Worm (Caenorhabditis elegans) whole organism, L4 larva: ENCODE measurements around the gene Y39A1A.20.

ENCODE experiments used
- F26F4.8 ChIP-seq: fragments of 200-800 bp; sonication (Bioruptor generic); conservative IDR thresholded peaks from 2 replicates; pipeline ENCODE4 v1.3.6; 2022; ENCODE audit warnings: missing genetic modification characterization, missing compliant biosample characterization
- F37D6.2 ChIP-seq: sonication (generic microtip); optimal IDR thresholded peaks from 2 replicates; lab custom pipeline; 2016; ENCODE audit warnings: mild to moderate bottlenecking, missing genetic modification characterization, missing compliant biosample characterization
- R02D3.7 ChIP-seq: fragments of 150-350 bp; sonication (generic microtip); optimal IDR thresholded peaks from 3 replicates; lab custom pipeline; 2014; ENCODE audit warnings: missing biosample characterization, missing genetic modification characterization
- T20F7.1 ChIP-seq: fragments of 200-800 bp; sonication (Bioruptor generic); optimal IDR thresholded peaks from 2 replicates; lab custom pipeline; 2018; ENCODE audit warnings: mild to moderate bottlenecking, missing genetic modification characterization, missing compliant biosample characterization
- T26A8.4 ChIP-seq: fragments of 200-800 bp; sonication (Bioruptor generic); IDR thresholded peaks from 2 replicates; pipeline ENCODE4 v1.3.6; 2022; ENCODE audit warnings: missing genetic modification characterization, missing compliant biosample characterization
- ZK337.2 ChIP-seq: fragments of 200-800 bp; sonication (Bioruptor generic); IDR thresholded peaks from 2 replicates; pipeline ENCODE4 v1.3.6; 2022; ENCODE audit warnings: missing genetic modification reagents, missing genetic modification characterization, missing compliant biosample characterization
- aha-1 ChIP-seq: fragments of 150-350 bp; peaks from one replicate; lab custom pipeline; 2014; ENCODE audit warnings: missing biosample characterization, missing genetic modification characterization
- arid-1 ChIP-seq: fragments of 200-800 bp; sonication (Bioruptor generic); conservative IDR thresholded peaks from 2 replicates; pipeline ENCODE4 v1.3.6; 2022; ENCODE audit warnings: missing genetic modification reagents, missing genetic modification characterization, missing compliant biosample characterization
- attf-4 ChIP-seq: sonication (generic microtip); optimal IDR thresholded peaks from 3 replicates; lab custom pipeline; 2017; ENCODE audit warnings: missing biosample characterization, missing genetic modification characterization
- ceh-20 ChIP-seq: fragments of 200-800 bp; sonication (Bioruptor generic); IDR thresholded peaks from 2 replicates; pipeline ENCODE4 v1.3.6; 2022; ENCODE audit warnings: missing genetic modification reagents, missing genetic modification characterization, missing compliant biosample characterization
- ceh-28 ChIP-seq: fragments of 150-350 bp; optimal IDR thresholded peaks from 2 replicates; lab custom pipeline; 2014; ENCODE audit warnings: missing biosample characterization, missing genetic modification reagents, missing genetic modification characterization
- ceh-32 ChIP-seq: sonication (generic microtip); optimal IDR thresholded peaks from 2 replicates; lab custom pipeline; 2016; ENCODE audit warnings: mild to moderate bottlenecking, missing genetic modification characterization, missing compliant biosample characterization; ENCODE audit not compliant: poor library complexity
- ceh-62 ChIP-seq: sonication (generic microtip); optimal IDR thresholded peaks from 2 replicates; lab custom pipeline; 2017; ENCODE audit warnings: missing biosample characterization, missing genetic modification characterization
- cey-2 ChIP-seq: sonication (generic microtip); optimal IDR thresholded peaks from 3 replicates; lab custom pipeline; 2017; ENCODE audit warnings: missing genetic modification characterization, mild to moderate bottlenecking, missing compliant biosample characterization, antibody characterized with exemption, borderline replicate concordance; ENCODE audit not compliant: insufficient read depth
- ctbp-1 ChIP-seq: fragments of 200-800 bp; sonication (Bioruptor generic); IDR thresholded peaks from 2 replicates; pipeline ENCODE4 v1.3.6; 2022; ENCODE audit warnings: missing genetic modification reagents, missing genetic modification characterization, missing compliant biosample characterization
- daf-12 ChIP-seq: fragments of 150-350 bp; optimal IDR thresholded peaks from 2 replicates; lab custom pipeline; 2014; ENCODE audit warnings: missing biosample characterization, missing genetic modification reagents, missing genetic modification characterization
- dmd-8 ChIP-seq: fragments of 200-800 bp; sonication (Bioruptor generic); IDR thresholded peaks from 2 replicates; pipeline ENCODE4 v1.3.6; 2022; ENCODE audit warnings: missing genetic modification characterization, missing compliant biosample characterization
- dmd-9 ChIP-seq: fragments of 200-800 bp; sonication (Bioruptor generic); IDR thresholded peaks from 2 replicates; pipeline ENCODE4 v1.3.6; 2022; ENCODE audit warnings: missing genetic modification reagents, missing genetic modification characterization, missing compliant biosample characterization
- dpl-1 ChIP-seq: fragments of 150-350 bp; optimal IDR thresholded peaks from 2 replicates; lab custom pipeline; 2014; ENCODE audit warnings: missing biosample characterization, missing genetic modification reagents, missing genetic modification characterization
- dve-1 ChIP-seq: sonication (generic microtip); optimal IDR thresholded peaks from 2 replicates; lab custom pipeline; 2017; ENCODE audit warnings: antibody characterized with exemption, mild to moderate bottlenecking, missing genetic modification characterization, missing compliant biosample characterization; ENCODE audit not compliant: insufficient read depth
- fkh-10 ChIP-seq: fragments of 150-350 bp; optimal IDR thresholded peaks from 2 replicates; lab custom pipeline; 2014; ENCODE audit warnings: missing biosample characterization, missing genetic modification reagents, missing genetic modification characterization
- hlh-30 ChIP-seq: sonication (generic microtip); optimal IDR thresholded peaks from 2 replicates; lab custom pipeline; 2017; ENCODE audit warnings: antibody characterized with exemption, mild to moderate bottlenecking, missing genetic modification characterization, missing compliant biosample characterization; ENCODE audit not compliant: insufficient read depth
- hmg-1.1 ChIP-seq: fragments of 200-800 bp; sonication (Bioruptor generic); IDR thresholded peaks from 2 replicates; pipeline ENCODE4 v1.3.6; 2022; ENCODE audit warnings: missing genetic modification reagents, missing genetic modification characterization, missing compliant biosample characterization
- jun-1 ChIP-seq: fragments of 150-350 bp; optimal IDR thresholded peaks from 2 replicates; lab custom pipeline; 2014; ENCODE audit warnings: missing biosample characterization, missing genetic modification reagents, missing genetic modification characterization
- lim-7 ChIP-seq: fragments of 200-800 bp; sonication (Bioruptor generic); IDR thresholded peaks from 2 replicates; pipeline ENCODE4 v1.3.6; 2022; ENCODE audit warnings: missing genetic modification characterization, missing compliant biosample characterization
- lin-1 ChIP-seq: fragments of 200-800 bp; sonication (Bioruptor generic); IDR thresholded peaks from 2 replicates; pipeline ENCODE4 v1.3.6; 2022; ENCODE audit warnings: missing genetic modification reagents, missing genetic modification characterization, missing compliant biosample characterization
- lin-15B ChIP-seq: fragments of 150-350 bp; sonication (generic microtip); optimal IDR thresholded peaks from 3 replicates; lab custom pipeline; 2014; ENCODE audit warnings: missing biosample characterization, missing genetic modification characterization
- mep-1 ChIP-seq: fragments of 150-350 bp; sonication (generic microtip); optimal IDR thresholded peaks from 3 replicates; lab custom pipeline; 2014; ENCODE audit warnings: missing biosample characterization, missing genetic modification characterization
- nhr-10 ChIP-seq: fragments of 150-350 bp; optimal IDR thresholded peaks from 2 replicates; lab custom pipeline; 2014; ENCODE audit warnings: missing biosample characterization, missing genetic modification characterization
- nhr-11 ChIP-seq: fragments of 150-350 bp; optimal IDR thresholded peaks from 2 replicates; lab custom pipeline; 2014; ENCODE audit warnings: missing biosample characterization, missing genetic modification characterization
- nhr-41 ChIP-seq: fragments of 200-800 bp; sonication (Bioruptor generic); IDR thresholded peaks from 2 replicates; pipeline ENCODE4 v1.3.6; 2022; ENCODE audit warnings: missing genetic modification reagents, missing genetic modification characterization, missing compliant biosample characterization
- nhr-6 ChIP-seq: fragments of 150-350 bp; optimal IDR thresholded peaks from 2 replicates; lab custom pipeline; 2014; ENCODE audit warnings: missing biosample characterization, missing genetic modification characterization
- nhr-76 ChIP-seq: fragments of 150-350 bp; optimal IDR thresholded peaks from 2 replicates; lab custom pipeline; 2014; ENCODE audit warnings: missing biosample characterization, missing genetic modification characterization
- nhr-77 ChIP-seq: fragments of 150-350 bp; optimal IDR thresholded peaks from 2 replicates; lab custom pipeline; 2014; ENCODE audit warnings: missing biosample characterization, missing genetic modification characterization
- unc-39 ChIP-seq: sonication (generic microtip); optimal IDR thresholded peaks from 2 replicates; lab custom pipeline; 2017; ENCODE audit warnings: missing biosample characterization, missing genetic modification characterization
- unc-62 ChIP-seq, 3 experiments: fragments of 150-350 bp in 1 of 3; sonication (generic microtip); optimal IDR thresholded peaks in 2 of 3; peaks in 1 of 3; 1 replicate in 1 of 3; 2 replicates in 2 of 3; lab custom pipeline; 2014 to 2017; ENCODE audit warnings: missing biosample characterization in 3 of 3, missing genetic modification characterization in 3 of 3, missing genetic modification reagents in 3 of 3, missing genotype in 1 of 3
- ztf-11 ChIP-seq: fragments of 150-350 bp; optimal IDR thresholded peaks from 2 replicates; lab custom pipeline; 2014; ENCODE audit warnings: missing biosample characterization, missing genetic modification characterization
- ztf-7 ChIP-seq: fragments of 150-350 bp; optimal IDR thresholded peaks from 2 replicates; lab custom pipeline; 2014; ENCODE audit warnings: missing biosample characterization, missing genetic modification characterization

Y39A1A.20 gene

ce11 chrIII:10651634-10652033, 48.7 kb downstream of the Y39A1A.20 start (continued):
- TF ChIP-seq R02D3.7 (no peak), arid-1 (GFP tag; lab: Robert Waterston, UW) (no peak), cey-2 (no peak), T20F7.1 (GFP tag; lab: Kevin White, UChicago) (no peak), ceh-32 (tag; lab: Kevin White, UChicago) (no peak), dmd-8 (GFP tag; lab: Robert Waterston, UW) (no peak), lin-15B (no peak), hmg-1.1 (GFP tag; lab: Robert Waterston, UW) (peak; percentile 89), nhr-6 (tag; lab: Kevin White, UChicago) (peak; percentile 24), hlh-30 (peak; percentile 68), attf-4 (tag; lab: Kevin White, UChicago) (no peak), nhr-77 (tag; lab: Kevin White, UChicago) (no peak), F37D6.2 (tag; lab: Kevin White, UChicago) (no peak), fkh-10 (GFP tag; lab: Kevin White, UChicago) (no peak), nhr-11 (tag; lab: Kevin White, UChicago) (no peak), jun-1 (tag; lab: Kevin White, UChicago) (no peak), dve-1 (tag; lab: Kevin White, UChicago) (peak; percentile 2), daf-12 (tag; lab: Kevin White, UChicago) (no peak), ztf-11 (tag; lab: Kevin White, UChicago) (no peak), ZK337.2 (GFP tag; lab: Robert Waterston, UW) (no peak), ceh-20 (no peak), lin-1 (GFP tag; lab: Robert Waterston, UW) (no peak), unc-62 (GFP tag; optimal IDR thresholded peaks at IDR 0.05 in 1 of 2; lab: Kevin White, UChicago) (peak in 1 of 2 experiments; percentile 94), unc-62 (tag; optimal IDR thresholded peaks at IDR 0.05; lab: Kevin White, UChicago) (no peak), ceh-62 (tag; lab: Kevin White, UChicago) (no peak), nhr-41 (GFP tag; lab: Robert Waterston, UW) (no peak), T26A8.4 (GFP tag; lab: Robert Waterston, UW) (no peak), ceh-28 (peak; percentile 34), ctbp-1 (GFP tag; lab: Robert Waterston, UW) (no peak), ztf-7 (tag; lab: Kevin White, UChicago) (no peak), lim-7 (no peak), dmd-9 (GFP tag; lab: Robert Waterston, UW) (no peak), aha-1 (tag; lab: Kevin White, UChicago) (peak; percentile 84)

ce11 chrIII:10649219-10649618, 51.1 kb downstream of the Y39A1A.20 start, which contains the start of gene emg-1:
emg-1 (plus strand) TSS chrIII:10649519.
- TF ChIP-seq nhr-6 (tag; lab: Kevin White, UChicago) (no peak), lin-1 (GFP tag; lab: Robert Waterston, UW) (no peak), nhr-10 (tag; lab: Kevin White, UChicago) (no peak), mep-1 (tag; lab: Kevin White, UChicago) (no peak), dpl-1 (no peak), F37D6.2 (tag; lab: Kevin White, UChicago) (no peak), F26F4.8 (GFP tag; lab: Robert Waterston, UW) (no peak), nhr-76 (tag; lab: Kevin White, UChicago) (no peak), unc-39 (tag; lab: Kevin White, UChicago) (no peak)
